Comparison of ENCODE assay signal across 1 fruit fly cellular context in genomic region chr3L:9744060-9744549, dm6.
TF ChIP-seq lines count a peak whose summit lies in the region.

No protein-coding gene starts in this region.

TF ChIP-seq in whole organism, embryonic, 481 proteins besides CTCF, POLR2A, EP300 and RAD21 (continued from another document and continues in another):
- TF ChIP-seq CG7839 (tag; optimal IDR thresholded peaks at IDR 0.05; lab: Kevin White, UChicago) (peak; percentile 83), Spps (tag; optimal IDR thresholded peaks at IDR 0.05; lab: Kevin White, UChicago) (peak; percentile 70), cg (GFP tag; optimal IDR thresholded peaks at IDR 0.05; lab: Kevin White, UChicago) (no peak), CG15269 (tag; optimal IDR thresholded peaks at IDR 0.05; lab: Kevin White, UChicago) (peak; percentile 79), CG12391 (tag; optimal IDR thresholded peaks at IDR 0.05; lab: Kevin White, UChicago) (peak; percentile 81), CG15696 (tag; optimal IDR thresholded peaks at IDR 0.05; lab: Kevin White, UChicago) (peak; percentile 61), Fer1 (GFP tag; optimal IDR thresholded peaks at IDR 0.05; lab: Kevin White, UChicago) (peak; percentile 94), grau (tag; optimal IDR thresholded peaks at IDR 0.05; lab: Kevin White, UChicago) (peak; percentile 84), gce (GFP tag; IDR thresholded peaks at IDR 0.05; lab: Robert Waterston, UW) (peak; percentile 88), Hr51 (GFP tag; optimal IDR thresholded peaks at IDR 0.05; lab: Kevin White, UChicago) (peak; percentile 60 to 87), dmrt11E (tag; optimal IDR thresholded peaks at IDR 0.05; lab: Kevin White, UChicago) (peak; percentile 77), Dip2 (GFP tag; IDR thresholded peaks at IDR 0.05; lab: Robert Waterston, UW) (peak; percentile 45; the same call in 1 of the 2 replicates), CG6254 (GFP tag; optimal IDR thresholded peaks at IDR 0.05; lab: Kevin White, UChicago) (peak; percentile 92), CG4282 (GFP tag; optimal IDR thresholded peaks at IDR 0.05; lab: Kevin White, UChicago) (peak; percentile 4), CG13424 (tag; optimal IDR thresholded peaks at IDR 0.05; lab: Kevin White, UChicago) (peak; percentile 87), CG33557 (GFP tag; optimal IDR thresholded peaks at IDR 0.05; lab: Kevin White, UChicago) (peak; percentile 72), CG9609 (GFP tag; optimal IDR thresholded peaks at IDR 0.05; lab: Kevin White, UChicago) (peak; percentile 50), CG2678 (tag; optimal IDR thresholded peaks at IDR 0.05; lab: Kevin White, UChicago) (peak; percentile 87), ham (GFP tag; IDR thresholded peaks at IDR 0.05; lab: Robert Waterston, UW) (no peak), Rx (GFP tag; IDR thresholded peaks at IDR 0.05; lab: Robert Waterston, UW) (peak; percentile 77), CG14860 (GFP tag; IDR thresholded peaks at IDR 0.05; lab: Robert Waterston, UW; ENCODE audit: partially characterized antibody) (no peak), CG6175 (GFP tag; IDR thresholded peaks at IDR 0.05; lab: Robert Waterston, UW) (peak; percentile 55; the same call in 1 of the 3 replicates), CG15011 (GFP tag; optimal IDR thresholded peaks at IDR 0.05; lab: Kevin White, UChicago) (peak; percentile 66), tx (GFP tag; optimal IDR thresholded peaks at IDR 0.05; lab: Kevin White, UChicago) (peak; percentile 52), Nf-YC (tag; optimal IDR thresholded peaks at IDR 0.05; lab: Kevin White, UChicago) (peak; percentile 86), sens-2 (GFP tag; IDR thresholded peaks at IDR 0.05; lab: Robert Waterston, UW) (peak; percentile 71), fru (optimal IDR thresholded peaks at IDR 0.05; lab: Kevin White, UChicago) (no peak), Dll (GFP tag; IDR thresholded peaks at IDR 0.05; lab: Robert Waterston, UW; ENCODE audit: partially characterized antibody) (no peak), dpn (GFP tag; optimal IDR thresholded peaks at IDR 0.05; lab: Kevin White, UChicago) (peak; percentile 75 to 76), CG1832 (GFP tag; optimal IDR thresholded peaks at IDR 0.05; lab: Kevin White, UChicago) (no peak), Dek (tag; optimal IDR thresholded peaks at IDR 0.05; lab: Kevin White, UChicago) (peak; percentile 75), CG31388 (GFP tag; optimal IDR thresholded peaks at IDR 0.05; lab: Kevin White, UChicago) (peak; percentile 87), nerfin-2 (GFP tag; IDR thresholded peaks at IDR 0.05; lab: Robert Waterston, UW; ENCODE audit: partially characterized antibody) (no peak), CG15073 (GFP tag; optimal IDR thresholded peaks at IDR 0.05; lab: Kevin White, UChicago) (no peak), CG18476 (GFP tag; optimal IDR thresholded peaks at IDR 0.05; lab: Kevin White, UChicago) (peak; percentile 91), CG10431 (GFP tag; optimal IDR thresholded peaks at IDR 0.05; lab: Kevin White, UChicago) (peak; percentile 28), MBD-R2 (GFP tag; IDR thresholded peaks at IDR 0.05; lab: Robert Waterston, UW) (peak; percentile 38; the same call in 1 of the 2 replicates), sqz (GFP tag; optimal IDR thresholded peaks at IDR 0.05; lab: Kevin White, UChicago) (peak; percentile 75), CG3281 (GFP tag; optimal IDR thresholded peaks at IDR 0.05; lab: Kevin White, UChicago) (peak; percentile 91), Optix (GFP tag; IDR thresholded peaks at IDR 0.05; lab: Robert Waterston, UW) (peak; percentile 71), gcm (GFP tag; optimal IDR thresholded peaks at IDR 0.05; lab: Kevin White, UChicago) (peak; percentile 80), Drgx (GFP tag; IDR thresholded peaks at IDR 0.05; lab: Robert Waterston, UW) (peak; percentile 96), chif (GFP tag; optimal IDR thresholded peaks at IDR 0.05; lab: Kevin White, UChicago) (peak; percentile 49 to 81), CG11560 (tag; IDR thresholded peaks at IDR 0.05; lab: Robert Waterston, UW) (peak; percentile 65; the same call in 2 of the 3 replicates), vvl (GFP tag; IDR thresholded peaks at IDR 0.05; lab: Robert Waterston, UW) (peak; percentile 89), caup (GFP tag; optimal IDR thresholded peaks at IDR 0.05; lab: Kevin White, UChicago; ENCODE audit: severe bottlenecking) (peak; percentile 68), CG12744 (GFP tag; optimal IDR thresholded peaks at IDR 0.05; lab: Kevin White, UChicago) (peak; percentile 64), B-H2 (GFP tag; optimal IDR thresholded peaks at IDR 0.05; lab: Kevin White, UChicago) (peak; percentile 13), Rfx (GFP tag; IDR thresholded peaks at IDR 0.05; lab: Robert Waterston, UW) (peak; percentile 85), MESR4 (GFP tag; optimal IDR thresholded peaks at IDR 0.05; lab: Kevin White, UChicago) (no peak), CG2129 (GFP tag; IDR thresholded peaks at IDR 0.05; lab: Robert Waterston, UW; ENCODE audit: partially characterized antibody) (no peak), CG14050 (GFP tag; IDR thresholded peaks at IDR 0.05; lab: Robert Waterston, UW) (peak; percentile 63), shn (GFP tag; optimal IDR thresholded peaks at IDR 0.05; lab: Kevin White, UChicago) (peak; percentile 38), CG10209 (GFP tag; optimal IDR thresholded peaks at IDR 0.05; lab: Kevin White, UChicago) (peak; percentile 75), CG11456 (GFP tag; IDR thresholded peaks at IDR 0.05; lab: Robert Waterston, UW) (peak; percentile 84), zf30C (GFP tag; optimal IDR thresholded peaks at IDR 0.05; lab: Kevin White, UChicago) (no peak), CG7556 (GFP tag; optimal IDR thresholded peaks at IDR 0.05; lab: Kevin White, UChicago) (peak; percentile 92), lola (GFP tag; optimal IDR thresholded peaks at IDR 0.05; lab: Kevin White, UChicago) (peak in 1 of 3 experiments; percentile 83), org-1 (GFP tag; optimal IDR thresholded peaks at IDR 0.05; lab: Kevin White, UChicago) (peak; percentile 83), HmgD (GFP tag; optimal IDR thresholded peaks at IDR 0.05; lab: Kevin White, UChicago) (no peak), hb (GFP tag; IDR thresholded peaks at IDR 0.05; lab: Robert Waterston, UW; ENCODE audit: partially characterized antibody) (no peak), Nf-YA (GFP tag; IDR thresholded peaks at IDR 0.05; lab: Robert Waterston, UW) (peak; percentile 77), Oaz (GFP tag; IDR thresholded peaks at IDR 0.05; lab: Robert Waterston, UW) (peak; percentile 75), CG42726 (GFP tag; IDR thresholded peaks at IDR 0.05; lab: Robert Waterston, UW; ENCODE audit: partially characterized antibody) (no peak), CG17612 (GFP tag; IDR thresholded peaks at IDR 0.05; lab: Robert Waterston, UW) (peak; percentile 72), Bdp1 (GFP tag; optimal IDR thresholded peaks at IDR 0.05; lab: Kevin White, UChicago) (peak; percentile 5), Sin3A (optimal IDR thresholded peaks at IDR 0.05; lab: Kevin White, UChicago) (no peak), sisA (GFP tag; IDR thresholded peaks at IDR 0.05; lab: Robert Waterston, UW) (peak; percentile 92), CG13775 (GFP tag; optimal IDR thresholded peaks at IDR 0.05; lab: Kevin White, UChicago) (peak; percentile 70), CG30403 (GFP tag; optimal IDR thresholded peaks at IDR 0.05; lab: Kevin White, UChicago) (peak; percentile 91), Sry-δ (GFP tag; optimal IDR thresholded peaks at IDR 0.05; lab: Kevin White, UChicago) (peak; percentile 59), rib (GFP tag; IDR thresholded peaks at IDR 0.05; lab: Robert Waterston, UW) (peak; percentile 74), CG12236 (GFP tag; optimal IDR thresholded peaks at IDR 0.05; lab: Kevin White, UChicago) (peak; percentile 7), fu2 (GFP tag; optimal IDR thresholded peaks at IDR 0.05; lab: Kevin White, UChicago) (peak; percentile 5), CG7928 (GFP tag; optimal IDR thresholded peaks at IDR 0.05; lab: Kevin White, UChicago) (peak; percentile 49), Xbp1 (GFP tag; optimal IDR thresholded peaks at IDR 0.05; lab: Kevin White, UChicago) (peak; percentile 68), CG9797 (GFP tag; optimal IDR thresholded peaks at IDR 0.05; lab: Kevin White, UChicago) (peak; percentile 10), Abd-B (GFP tag; optimal IDR thresholded peaks at IDR 0.05; lab: Kevin White, UChicago) (peak; percentile 58), CG10274 (GFP tag; optimal IDR thresholded peaks at IDR 0.05; lab: Kevin White, UChicago) (peak; percentile 61), HHEX (GFP tag; optimal IDR thresholded peaks at IDR 0.05; lab: Kevin White, UChicago) (peak; percentile 91), CG4404 (GFP tag; IDR thresholded peaks at IDR 0.05; lab: Robert Waterston, UW) (peak; percentile 69), CG32532 (GFP tag; IDR thresholded peaks at IDR 0.05; lab: Robert Waterston, UW) (peak; percentile 78), CG8089 (GFP tag; optimal IDR thresholded peaks at IDR 0.05; lab: Kevin White, UChicago) (peak; percentile 34), CG12299 (tag; optimal IDR thresholded peaks at IDR 0.05; lab: Kevin White, UChicago) (peak; percentile 60), sr (GFP tag; IDR thresholded peaks at IDR 0.05; lab: Robert Waterston, UW) (peak; percentile 62; the same call in 1 of the 3 replicates), CG7745 (tag; optimal IDR thresholded peaks at IDR 0.05; lab: Kevin White, UChicago) (no peak), CG18619 (GFP tag; optimal IDR thresholded peaks at IDR 0.05; lab: Kevin White, UChicago) (peak; percentile 70), salm (tag; optimal IDR thresholded peaks at IDR 0.05; lab: Kevin White, UChicago) (peak; percentile 84), odd (GFP tag; optimal IDR thresholded peaks at IDR 0.05; lab: Kevin White, UChicago) (peak; percentile 81), vfl (GFP tag; optimal IDR thresholded peaks at IDR 0.05; lab: Kevin White, UChicago) (peak; percentile 64), zfh2 (GFP tag; optimal IDR thresholded peaks at IDR 0.05; lab: Kevin White, UChicago) (peak; percentile 45), GATAe (GFP tag; conservative IDR thresholded peaks at IDR 0.05; lab: Robert Waterston, UW) (peak; percentile 49), gt (GFP tag; IDR thresholded peaks at IDR 0.05; lab: Robert Waterston, UW) (no peak), usp (GFP tag; optimal IDR thresholded peaks at IDR 0.05; lab: Kevin White, UChicago) (no peak), sd (tag; optimal IDR thresholded peaks at IDR 0.05; lab: Kevin White, UChicago) (peak; percentile 27), CG30431 (GFP tag; optimal IDR thresholded peaks at IDR 0.05; lab: Kevin White, UChicago) (no peak), pan (optimal IDR thresholded peaks at IDR 0.05; lab: Kevin White, UChicago) (no peak), pan (GFP tag; optimal IDR thresholded peaks at IDR 0.05 in 1 of 2, IDR thresholded peaks at IDR 0.05 in 1 of 2) (peak in 1 of 2 experiments; percentile 89), CG4424 (GFP tag; optimal IDR thresholded peaks at IDR 0.05; lab: Kevin White, UChicago) (peak; percentile 96), pb (GFP tag; optimal IDR thresholded peaks at IDR 0.05; lab: Kevin White, UChicago) (peak; percentile 92), bsh (GFP tag; optimal IDR thresholded peaks at IDR 0.05; lab: Kevin White, UChicago) (peak; percentile 74 to 83), ato (GFP tag; IDR thresholded peaks at IDR 0.05; lab: Robert Waterston, UW; ENCODE audit: partially characterized antibody) (no peak), crol (GFP tag; IDR thresholded peaks at IDR 0.05; lab: Robert Waterston, UW) (no peak), schlank (tag; optimal IDR thresholded peaks at IDR 0.05; lab: Kevin White, UChicago) (peak; percentile 17), stwl (tag; optimal IDR thresholded peaks at IDR 0.05; lab: Kevin White, UChicago) (peak; percentile 45), Hsf (GFP tag; optimal IDR thresholded peaks at IDR 0.05; lab: Kevin White, UChicago) (peak; percentile 68), wek (GFP tag; optimal IDR thresholded peaks at IDR 0.05; lab: Kevin White, UChicago) (peak; percentile 58), tna (GFP tag; IDR thresholded peaks at IDR 0.05; lab: Robert Waterston, UW; ENCODE audit: partially characterized antibody) (no peak), CG43689 (GFP tag; IDR thresholded peaks at IDR 0.05; lab: Robert Waterston, UW) (peak; percentile 61; the same call in 1 of the 2 replicates), Mes4 (GFP tag; optimal IDR thresholded peaks at IDR 0.05; lab: Kevin White, UChicago) (peak; percentile 40), peb (GFP tag; IDR thresholded peaks at IDR 0.05; lab: Robert Waterston, UW) (peak; percentile 83), jumu (GFP tag; optimal IDR thresholded peaks at IDR 0.05; lab: Kevin White, UChicago) (peak; percentile 75), CG6791 (GFP tag; IDR thresholded peaks at IDR 0.05; lab: Robert Waterston, UW; ENCODE audit: partially characterized antibody) (no peak), lov (optimal IDR thresholded peaks at IDR 0.05; lab: Kevin White, UChicago) (no peak), lov (GFP tag; IDR thresholded peaks at IDR 0.05; lab: Robert Waterston, UW) (0 out of 3 replicates have a peak, but pooled peaks have one; percentile 35), E2f1 (GFP tag; IDR thresholded peaks at IDR 0.05; lab: Robert Waterston, UW) (peak; percentile 92), cwo (GFP tag; optimal IDR thresholded peaks at IDR 0.05; lab: Kevin White, UChicago) (peak; percentile 82), CG15601 (tag; optimal IDR thresholded peaks at IDR 0.05; lab: Kevin White, UChicago) (peak; percentile 76), ab (GFP tag; optimal IDR thresholded peaks at IDR 0.05; lab: Kevin White, UChicago) (no peak), CG13287 (GFP tag; IDR thresholded peaks at IDR 0.05; lab: Robert Waterston, UW; ENCODE audit: partially characterized antibody) (no peak), CG17186 (GFP tag; optimal IDR thresholded peaks at IDR 0.05; lab: Kevin White, UChicago) (peak; percentile 81), lab (GFP tag; optimal IDR thresholded peaks at IDR 0.05; lab: Kevin White, UChicago) (peak; percentile 93), Hmr (GFP tag; optimal IDR thresholded peaks at IDR 0.05; lab: Kevin White, UChicago) (peak; percentile 80), Atf-2 (GFP tag; optimal IDR thresholded peaks at IDR 0.05; lab: Kevin White, UChicago) (peak; percentile 57), CG12104 (GFP tag; optimal IDR thresholded peaks at IDR 0.05; lab: Kevin White, UChicago) (peak; percentile 86), CG12769 (tag; optimal IDR thresholded peaks at IDR 0.05; lab: Kevin White, UChicago) (no peak), CG1792 (GFP tag; optimal IDR thresholded peaks at IDR 0.05; lab: Kevin White, UChicago) (peak; percentile 84), Deaf1 (tag; optimal IDR thresholded peaks at IDR 0.05; lab: Kevin White, UChicago) (peak; percentile 72), maf-S (GFP tag; optimal IDR thresholded peaks at IDR 0.05; lab: Kevin White, UChicago) (peak; percentile 80), pum (GFP tag; optimal IDR thresholded peaks at IDR 0.05; lab: Kevin White, UChicago) (peak; percentile 85)
